Worm (Caenorhabditis elegans): ENCODE results near the gene fbxa-59.

Gene fbxa-59

DNA sequence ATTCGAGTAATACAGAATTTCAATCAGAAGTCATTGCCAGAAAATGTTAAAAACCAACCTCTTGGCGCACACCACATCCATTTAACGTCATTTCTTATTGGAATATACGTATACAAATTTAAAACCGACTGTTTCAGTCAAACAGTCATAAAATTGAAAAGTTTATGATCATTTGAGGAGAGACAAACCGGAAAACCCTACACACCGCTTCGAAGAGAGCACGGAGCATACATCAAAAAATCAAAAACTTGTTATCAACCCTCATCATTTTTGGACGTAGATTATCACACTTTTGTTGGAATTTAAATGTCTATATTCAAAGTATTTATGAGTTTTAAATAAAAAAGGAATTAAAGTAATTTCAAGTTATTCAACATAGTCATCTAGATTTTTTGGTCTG is 52.3 kb downstream of the fbxa-59 start, which contains the start of gene T24C4.10:
T24C4.10 (minus strand) TSS at position 230 of the 400 bp plus-strand sequence.
- TF ChIP-seq ZK546.5 (tag; optimal IDR thresholded peaks at IDR 0.05) (no peak), fos-1 (tag; optimal IDR thresholded peaks at IDR 0.05) (peak; percentile 71)
